Fruit fly (Drosophila melanogaster) whole organism, adult: Measurements from ENCODE around the gene pyd.

Experiments used
- CG11617 ChIP-seq: fragments of 200-800 bp; sonication (Bioruptor generic); optimal IDR thresholded peaks from 2 replicates; lab custom pipeline; 2017; ENCODE audit warnings: mild to moderate bottlenecking, missing biosample characterization, missing genetic modification reagents, missing genetic modification characterization
- CG12768 ChIP-seq: fragments of 200-800 bp; sonication (Bioruptor generic); optimal IDR thresholded peaks from 2 replicates; lab custom pipeline; 2017; ENCODE audit warnings: missing biosample characterization, missing genetic modification characterization, mild to moderate bottlenecking, moderate library complexity, missing genetic modification reagents
- CG33017 ChIP-seq: fragments of 200-800 bp; sonication (Bioruptor generic); optimal IDR thresholded peaks from 2 replicates; lab custom pipeline; 2018; ENCODE audit warnings: missing biosample characterization, mild to moderate bottlenecking, missing genetic modification characterization, moderate library complexity
- CG7101 ChIP-seq: fragments of 200-800 bp; sonication (Bioruptor generic); optimal IDR thresholded peaks from 2 replicates; lab custom pipeline; 2018; ENCODE audit warnings: missing biosample characterization, mild to moderate bottlenecking, missing genetic modification characterization, moderate library complexity
- Clk ChIP-seq: fragments of 200-800 bp; sonication (Bioruptor generic); optimal IDR thresholded peaks from 2 replicates; lab custom pipeline; 2017; ENCODE audit warnings: missing biosample characterization, missing genetic modification characterization
- Crg-1 ChIP-seq: fragments of 200-800 bp; sonication (Bioruptor generic); optimal IDR thresholded peaks from 2 replicates; lab custom pipeline; 2016; ENCODE audit warnings: missing biosample characterization, missing genetic modification characterization
- Hr96 ChIP-seq: fragments of 200-800 bp; sonication (Bioruptor generic); optimal IDR thresholded peaks from 2 replicates; lab custom pipeline; 2016; ENCODE audit warnings: missing biosample characterization, missing genetic modification characterization
- Mnt ChIP-seq: fragments of 200-800 bp; sonication (Bioruptor generic); optimal IDR thresholded peaks from 2 replicates; lab custom pipeline; 2016; ENCODE audit warnings: missing biosample characterization, mild to moderate bottlenecking, missing genetic modification characterization
- cic ChIP-seq: fragments of 200-800 bp; sonication (Bioruptor generic); optimal IDR thresholded peaks from 2 replicates; lab custom pipeline; 2017; ENCODE audit warnings: missing biosample characterization, mild to moderate bottlenecking, missing genetic modification characterization, moderate library complexity
- kay ChIP-seq: fragments of 200-800 bp; sonication (Bioruptor generic); peaks from one replicate; lab custom pipeline; 2016; ENCODE audit warnings: missing biosample characterization, missing genetic modification characterization, borderline replicate concordance
- tj ChIP-seq: fragments of 200-800 bp; sonication (Bioruptor generic); optimal IDR thresholded peaks from 3 replicates; lab custom pipeline; 2017; ENCODE audit warnings: missing biosample characterization, mild to moderate bottlenecking, missing genetic modification characterization, moderate library complexity
- toe ChIP-seq: fragments of 200-800 bp; sonication (Bioruptor generic); optimal IDR thresholded peaks from 2 replicates; lab custom pipeline; 2016; ENCODE audit warnings: missing biosample characterization, missing genetic modification characterization

DNA sequence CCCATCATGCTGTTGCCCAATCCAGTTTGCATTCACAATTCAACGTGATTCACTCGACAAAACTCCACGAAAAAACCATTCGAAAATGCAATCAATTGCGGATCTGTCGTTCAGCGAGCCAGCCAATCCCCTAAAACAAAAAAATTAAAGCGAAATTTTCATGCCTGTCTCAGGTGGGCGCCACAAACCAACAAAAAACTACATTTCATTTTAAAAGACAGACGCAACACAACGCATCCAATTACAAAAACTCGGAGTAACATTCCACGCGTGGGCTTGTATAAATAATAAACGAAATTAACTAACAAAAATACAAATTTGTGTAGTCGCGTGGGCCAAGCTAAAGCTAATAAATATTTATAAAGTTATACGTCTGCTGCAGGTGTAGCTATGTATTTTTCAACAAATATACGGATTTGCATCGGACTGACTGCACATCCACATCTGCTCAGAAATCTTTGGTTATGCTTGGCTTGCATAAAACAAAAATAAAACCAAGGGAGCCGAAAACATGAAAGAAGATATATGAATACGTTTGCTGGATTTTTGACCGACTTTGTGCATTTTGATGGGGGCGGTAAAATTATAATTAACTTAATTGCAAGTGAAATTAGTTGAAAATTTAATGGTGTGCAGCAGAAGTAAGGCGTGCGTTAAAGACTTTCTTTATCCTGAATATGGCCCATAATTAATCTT is 87.6 kb downstream of the pyd start:
- TF ChIP-seq tj (GFP tag; lab: Kevin White, UChicago): peak; percentile 80
- no peak for TF ChIP-seq Crg-1 (GFP tag; lab: Kevin White, UChicago)
- no peak for TF ChIP-seq Clk (GFP tag; lab: Kevin White, UChicago)
- TF ChIP-seq cic (GFP tag; lab: Kevin White, UChicago): no peak
- TF ChIP-seq Hr96 (GFP tag; lab: Kevin White, UChicago): no peak
- no peak for TF ChIP-seq toe (GFP tag; lab: Kevin White, UChicago)
- TF ChIP-seq Mnt (GFP tag; lab: Kevin White, UChicago): no peak
- peak; percentile 77 for TF ChIP-seq kay
- TF ChIP-seq CG33017 (tag; lab: Kevin White, UChicago): no peak
- no peak for TF ChIP-seq CG7101
- TF ChIP-seq CG11617: no peak
- no peak for TF ChIP-seq CG12768
